Worm (Caenorhabditis elegans): ENCODE measurements around the gene nhr-91.
A peak's percentile ranks its signal among the peaks of the same experiment; 100 is the strongest.

Gene nhr-91

ce11 chrX:15347680-15348079, 38.5 kb downstream of the nhr-91 start:
- TF ChIP-seq nhr-41 (GFP tag; IDR thresholded peaks at IDR 0.05), result no peak
- TF ChIP-seq rbr-2 (tag; optimal IDR thresholded peaks at IDR 0.05), result peak; percentile 2
- no peak for TF ChIP-seq T26A8.4 (GFP tag; IDR thresholded peaks at IDR 0.05)
- no peak for TF ChIP-seq nhr-111 (GFP tag; optimal IDR thresholded peaks at IDR 0.05)
- peak; percentile 49 for TF ChIP-seq mes-2 (tag; optimal IDR thresholded peaks at IDR 0.05; ENCODE audit: poor library complexity, severe bottlenecking)
- TF ChIP-seq ama-1 (optimal IDR thresholded peaks at IDR 0.05), result no peak
- TF ChIP-seq mdt-29 (GFP tag; IDR thresholded peaks at IDR 0.05), result no peak
- TF ChIP-seq hlh-30 (tag; optimal IDR thresholded peaks at IDR 0.05; ENCODE audit: insufficient read depth), result no peak
- no peak for TF ChIP-seq R02D3.7 (tag; optimal IDR thresholded peaks at IDR 0.05)
- TF ChIP-seq zag-1 (tag; optimal IDR thresholded peaks at IDR 0.05), result no peak
- TF ChIP-seq unc-39 (tag; optimal IDR thresholded peaks at IDR 0.05), result no peak
- no peak for TF ChIP-seq F49E8.2 (tag; optimal IDR thresholded peaks at IDR 0.05; ENCODE audit: borderline replicate concordance)
- TF ChIP-seq set-16 (GFP tag; IDR thresholded peaks at IDR 0.05), result no peak
- no peak for TF ChIP-seq egl-27 (tag; optimal IDR thresholded peaks at IDR 0.05)
- no peak for TF ChIP-seq nhr-42 (GFP tag; IDR thresholded peaks at IDR 0.05)
- TF ChIP-seq lin-15B (tag; optimal IDR thresholded peaks at IDR 0.05), result no peak
- TF ChIP-seq ceh-82 (tag; optimal IDR thresholded peaks at IDR 0.05), result no peak
- TF ChIP-seq nhr-6 (tag; optimal IDR thresholded peaks at IDR 0.05), result peak; percentile 13
- TF ChIP-seq jun-1 (tag; optimal IDR thresholded peaks at IDR 0.05), result no peak
- TF ChIP-seq nhr-102 (tag; optimal IDR thresholded peaks at IDR 0.05), result no peak
- TF ChIP-seq dmd-8 (GFP tag; IDR thresholded peaks at IDR 0.05), result no peak
- peak; percentile 80 for TF ChIP-seq aha-1 (tag)
- no peak for TF ChIP-seq unc-130 (GFP tag; optimal IDR thresholded peaks at IDR 0.05)

- TF ChIP-seq pqm-1 (tag; optimal IDR thresholded peaks at IDR 0.05), result peak; percentile 23
- TF ChIP-seq T26A8.4 (GFP tag; IDR thresholded peaks at IDR 0.05), result no peak
- peak; percentile 33 for TF ChIP-seq aha-1 (tag)
- TF ChIP-seq sdz-12 (GFP tag; optimal IDR thresholded peaks at IDR 0.05), result no peak
- no peak for TF ChIP-seq zfp-2 (tag; optimal IDR thresholded peaks at IDR 0.05)
- no peak for TF ChIP-seq fkh-10 (GFP tag; optimal IDR thresholded peaks at IDR 0.05)
- no peak for TF ChIP-seq nhr-48 (tag; optimal IDR thresholded peaks at IDR 0.05)
- peak; percentile 5 for TF ChIP-seq hlh-30 (tag; optimal IDR thresholded peaks at IDR 0.05; ENCODE audit: insufficient read depth)
- no peak for TF ChIP-seq snpc-1.2 (GFP tag; IDR thresholded peaks at IDR 0.05)
- peak in 1 of 2 experiments; percentile 19 for TF ChIP-seq unc-62 (GFP tag; optimal IDR thresholded peaks at IDR 0.05 in 1 of 2)
- TF ChIP-seq unc-62 (tag; optimal IDR thresholded peaks at IDR 0.05), result no peak
- TF ChIP-seq madf-5 (GFP tag; IDR thresholded peaks at IDR 0.05), result peak in 1 of 2 experiments; percentile 42; a peak in 1 of 4 replicates
- TF ChIP-seq dmd-6 (GFP tag; IDR thresholded peaks at IDR 0.05), result no peak
- peak; percentile 52 for TF ChIP-seq Y48G9A.11 (GFP tag; IDR thresholded peaks at IDR 0.05)
- no peak for TF ChIP-seq saeg-2 (GFP tag; IDR thresholded peaks at IDR 0.05)
- TF ChIP-seq lir-3 (tag; optimal IDR thresholded peaks at IDR 0.05), result no peak
- TF ChIP-seq vab-7 (GFP tag; IDR thresholded peaks at IDR 0.05), result no peak
These were observed 43.7 kb downstream of the nhr-91 start for ce11 chrX:15352871-15353270.

- TF ChIP-seq hmg-1.1 (GFP tag; IDR thresholded peaks at IDR 0.05) (peak; percentile 85), unc-62 (GFP tag; optimal IDR thresholded peaks at IDR 0.05 in 1 of 2) (peak in 1 of 2 experiments; percentile 90), unc-62 (tag; optimal IDR thresholded peaks at IDR 0.05) (no peak), zfp-2 (tag; optimal IDR thresholded peaks at IDR 0.05) (no peak), ztf-7 (tag; optimal IDR thresholded peaks at IDR 0.05) (peak; percentile 67), nhr-6 (tag; optimal IDR thresholded peaks at IDR 0.05) (peak; percentile 30), ces-1 (GFP tag; optimal IDR thresholded peaks at IDR 0.05) (no peak), D1046.2 (GFP tag; IDR thresholded peaks at IDR 0.05) (no peak), F37D6.2 (tag; optimal IDR thresholded peaks at IDR 0.05) (peak; percentile 88), dmd-6 (GFP tag; IDR thresholded peaks at IDR 0.05) (peak; percentile 82), arid-1 (GFP tag; conservative IDR thresholded peaks at IDR 0.05) (peak; percentile 30; the same call in 1 of the 2 replicates), nhr-11 (tag; optimal IDR thresholded peaks at IDR 0.05) (peak; percentile 70), lin-29 (GFP tag; IDR thresholded peaks at IDR 0.05) (peak; percentile 63; the same call in 1 of the 2 replicates), daf-19 (GFP tag; conservative IDR thresholded peaks at IDR 0.05) (peak; percentile 70; the same call in 1 of the 2 replicates), mxl-2 (GFP tag; conservative IDR thresholded peaks at IDR 0.05) (0 out of 2 replicates have a peak, but pooled peaks have one; percentile 4), lin-1 (GFP tag; IDR thresholded peaks at IDR 0.05) (no peak), ceh-32 (tag; optimal IDR thresholded peaks at IDR 0.05; ENCODE audit: poor library complexity) (peak; percentile 58), zag-1 (tag; optimal IDR thresholded peaks at IDR 0.05) (peak; percentile 51)
These were observed 44.8 kb downstream of the nhr-91 start for ce11 chrX:15353874-15354480.

Measured in whole organism, L4 larva.